Worm (Caenorhabditis elegans): ENCODE data around the gene R07C3.3.

DNA sequence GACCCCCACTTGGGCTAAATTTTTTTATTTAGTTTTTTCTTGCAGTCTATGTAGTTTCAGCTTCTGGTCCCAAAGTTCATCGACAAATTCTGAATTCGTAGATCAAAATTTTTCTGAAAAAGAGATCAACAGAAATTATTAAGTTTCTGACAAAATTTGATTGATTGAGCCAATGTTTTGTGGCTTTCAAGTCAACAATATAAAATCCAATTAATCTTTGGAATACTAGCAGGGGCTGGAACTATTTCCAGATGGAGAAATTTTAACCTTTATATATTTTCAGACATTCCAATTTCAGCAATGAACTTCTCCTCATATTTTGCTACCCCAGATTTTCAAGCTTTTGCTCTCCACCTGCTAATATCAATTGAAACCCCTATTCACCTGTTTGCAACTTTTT, 44.2 kb downstream of the R07C3.3 start, which contains the start of gene srh-274:
- no peak for TF ChIP-seq unc-62 (GFP tag; optimal IDR thresholded peaks at IDR 0.05)
- TF ChIP-seq mab-9 (GFP tag; IDR thresholded peaks at IDR 0.05): no peak
- TF ChIP-seq nhr-12 (tag; optimal IDR thresholded peaks at IDR 0.05): no peak
- TF ChIP-seq blmp-1 (tag; optimal IDR thresholded peaks at IDR 0.05): no peak
- TF ChIP-seq nhr-84 (tag; optimal IDR thresholded peaks at IDR 0.05): no peak
- TF ChIP-seq nhr-90 (tag; optimal IDR thresholded peaks at IDR 0.05; ENCODE audit: poor library complexity): no peak
- TF ChIP-seq aly-2 (tag; optimal IDR thresholded peaks at IDR 0.05): no peak
- no peak for TF ChIP-seq hpl-2 (GFP tag; optimal IDR thresholded peaks at IDR 0.05)
- no peak for TF ChIP-seq nhr-237 (tag; optimal IDR thresholded peaks at IDR 0.05)
- no peak for TF ChIP-seq nhr-76 (tag; optimal IDR thresholded peaks at IDR 0.05)
- TF ChIP-seq tlp-1 (tag; optimal IDR thresholded peaks at IDR 0.05): no peak
